Fruit fly (Drosophila melanogaster): ENCODE data around the gene CG5151.

CG5151 gene

DNA sequence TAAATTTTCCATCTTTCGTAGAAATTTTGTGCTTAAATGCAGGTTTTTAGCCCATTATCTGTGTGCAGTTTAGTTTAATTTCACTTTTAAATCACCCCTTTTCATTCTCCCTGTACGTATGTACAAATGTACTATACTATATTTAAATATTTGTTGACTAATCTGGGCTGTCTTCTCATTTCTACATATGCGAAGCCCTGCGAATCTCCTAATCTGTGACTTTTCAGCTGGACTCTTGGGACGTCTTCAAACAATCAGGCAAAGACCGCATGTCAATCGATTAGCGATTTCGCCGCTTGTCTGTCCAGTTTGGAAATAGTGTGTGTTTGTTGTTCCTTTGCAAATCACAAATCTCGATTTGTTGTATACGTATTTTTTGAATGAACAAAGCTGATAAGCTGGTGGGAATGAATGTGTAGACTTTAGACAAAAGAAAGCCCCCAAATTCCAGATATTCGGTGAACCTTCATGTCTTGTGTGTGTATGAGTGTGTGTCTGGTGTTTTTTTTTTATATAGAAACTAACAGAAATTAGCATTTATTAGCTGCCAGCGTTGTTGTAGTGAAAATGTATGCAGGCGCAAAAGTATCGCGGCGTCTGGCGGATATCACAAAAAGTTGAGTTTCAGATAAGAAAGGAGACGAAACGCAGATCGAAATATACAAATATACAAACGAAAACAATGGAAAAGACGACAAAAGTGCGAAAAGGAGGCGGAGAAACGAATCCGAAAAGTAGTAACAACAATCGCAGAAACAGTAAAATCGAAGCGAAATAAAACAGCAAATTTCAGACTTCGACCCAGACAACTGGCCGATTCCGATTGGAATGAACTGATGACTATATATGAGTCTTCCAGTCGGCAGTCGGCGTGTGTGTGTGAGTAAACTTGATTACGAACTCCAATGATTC lies 5.1 kb downstream of the CG5151 start (continued):
- TF ChIP-seq CG17385 (GFP tag; optimal IDR thresholded peaks at IDR 0.05) (no peak), fu2 (GFP tag; optimal IDR thresholded peaks at IDR 0.05) (no peak), Ravus (GFP tag; IDR thresholded peaks at IDR 0.05) (no peak), slp2 (GFP tag; optimal IDR thresholded peaks at IDR 0.05) (no peak), peb (GFP tag; IDR thresholded peaks at IDR 0.05) (no peak), ftz-f1 (GFP tag; optimal IDR thresholded peaks at IDR 0.05) (no peak), chinmo (GFP tag; IDR thresholded peaks at IDR 0.05; ENCODE audit: partially characterized antibody) (0 out of 4 replicates have a peak, but pooled peaks have one; percentile 13), CG34376 (GFP tag; optimal IDR thresholded peaks at IDR 0.05) (peak; percentile 14), exex (tag; optimal IDR thresholded peaks at IDR 0.05) (peak; percentile 25), Blimp-1 (GFP tag; optimal IDR thresholded peaks at IDR 0.05) (no peak), CkIIα-i1 (GFP tag; IDR thresholded peaks at IDR 0.05) (no peak), nerfin-1 (tag; optimal IDR thresholded peaks at IDR 0.05) (no peak), tna (GFP tag; IDR thresholded peaks at IDR 0.05; ENCODE audit: partially characterized antibody) (no peak), al (GFP tag; IDR thresholded peaks at IDR 0.05) (no peak), sqz (GFP tag; optimal IDR thresholded peaks at IDR 0.05) (peak; percentile 1), MESR4 (GFP tag; optimal IDR thresholded peaks at IDR 0.05) (no peak), pan (optimal IDR thresholded peaks at IDR 0.05) (no peak), pan (GFP tag; optimal IDR thresholded peaks at IDR 0.05 in 1 of 2, IDR thresholded peaks at IDR 0.05 in 1 of 2) (no peak), abd-A (tag; optimal IDR thresholded peaks at IDR 0.05) (no peak), CG7987 (GFP tag; optimal IDR thresholded peaks at IDR 0.05) (peak; percentile 87), ash1 (GFP tag; optimal IDR thresholded peaks at IDR 0.05) (no peak), nom (GFP tag; optimal IDR thresholded peaks at IDR 0.05) (peak; percentile 63), fd102C (GFP tag; optimal IDR thresholded peaks at IDR 0.05) (no peak)

DNA sequence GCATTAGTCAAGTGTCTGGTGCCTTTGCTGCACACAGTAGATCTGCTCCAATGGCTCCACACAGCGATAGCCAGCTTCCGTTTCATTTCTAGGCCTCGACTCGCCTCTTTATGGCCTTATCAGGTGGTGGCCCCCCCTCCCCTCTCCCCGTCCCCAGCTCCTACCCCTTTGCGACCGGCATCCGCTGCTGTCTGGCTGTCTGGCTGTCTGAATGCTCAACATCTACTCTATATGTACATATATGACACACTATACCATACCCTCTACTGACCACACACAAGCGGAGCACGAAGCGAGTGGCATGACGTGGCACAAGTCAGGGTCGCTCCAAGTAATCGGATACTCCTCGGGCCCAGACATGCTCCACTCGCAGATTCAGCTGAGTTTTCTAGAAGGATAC lies 6.2 kb downstream of the CG5151 start:
- no peak for TF ChIP-seq CG6654 (GFP tag; optimal IDR thresholded peaks at IDR 0.05)
- no peak for TF ChIP-seq bcd (GFP tag; optimal IDR thresholded peaks at IDR 0.05)
- no peak for TF ChIP-seq CG1233 (GFP tag; optimal IDR thresholded peaks at IDR 0.05)
- TF ChIP-seq CG10543 (GFP tag; optimal IDR thresholded peaks at IDR 0.05) = peak; percentile 52
- no peak for TF ChIP-seq mld (GFP tag; IDR thresholded peaks at IDR 0.05; ENCODE audit: partially characterized antibody)
- no peak for TF ChIP-seq sc (optimal IDR thresholded peaks at IDR 0.05)
- no peak for TF ChIP-seq sc (GFP tag; optimal IDR thresholded peaks at IDR 0.05)
- TF ChIP-seq CG4820 (GFP tag; optimal IDR thresholded peaks at IDR 0.05) = no peak
- no peak for TF ChIP-seq eyg (GFP tag; optimal IDR thresholded peaks at IDR 0.05)
- no peak for TF ChIP-seq Dad (GFP tag; optimal IDR thresholded peaks at IDR 0.05)
- TF ChIP-seq CG34224 (GFP tag; IDR thresholded peaks at IDR 0.05; ENCODE audit: partially characterized antibody) = no peak
- no peak for TF ChIP-seq pum (GFP tag; optimal IDR thresholded peaks at IDR 0.05)
- no peak for TF ChIP-seq HmgD (GFP tag; optimal IDR thresholded peaks at IDR 0.05)
- TF ChIP-seq CG8924 (tag; optimal IDR thresholded peaks at IDR 0.05) = no peak
- TF ChIP-seq dm (GFP tag; optimal IDR thresholded peaks at IDR 0.05) = no peak
- no peak for TF ChIP-seq prd (optimal IDR thresholded peaks at IDR 0.05)
- TF ChIP-seq prd (GFP tag; IDR thresholded peaks at IDR 0.05) = no peak
- TF ChIP-seq al (GFP tag; IDR thresholded peaks at IDR 0.05) = no peak
- 0 out of 2 replicates have a peak, but pooled peaks have one; percentile 13 for TF ChIP-seq klu (GFP tag; IDR thresholded peaks at IDR 0.05)
- TF ChIP-seq disco-r (GFP tag; optimal IDR thresholded peaks at IDR 0.05) = no peak
- TF ChIP-seq CG5953 (GFP tag; IDR thresholded peaks at IDR 0.05) = no peak
- TF ChIP-seq CG6765 (GFP tag; optimal IDR thresholded peaks at IDR 0.05) = no peak
- no peak for TF ChIP-seq CG4282 (GFP tag; optimal IDR thresholded peaks at IDR 0.05)
- TF ChIP-seq CG32772 (GFP tag; IDR thresholded peaks at IDR 0.05) = no peak
- TF ChIP-seq CG17829 (tag; optimal IDR thresholded peaks at IDR 0.05) = no peak
- TF ChIP-seq sna (GFP tag; IDR thresholded peaks at IDR 0.05; ENCODE audit: partially characterized antibody) = peak; percentile 43; the same call in 1 of the 2 replicates
- no peak for TF ChIP-seq CG12236 (GFP tag; optimal IDR thresholded peaks at IDR 0.05)
- TF ChIP-seq Opbp (GFP tag; IDR thresholded peaks at IDR 0.05; ENCODE audit: partially characterized antibody) = 0 out of 3 replicates have a peak, but pooled peaks have one; percentile 29
